Fruit fly (Drosophila melanogaster) whole organism, embryonic: ENCODE data around the gene APC4.

Source experiments
- CG10321 ChIP-seq: fragments of 200-800 bp; sonication (Bioruptor generic); IDR thresholded peaks from 2 replicates; pipeline ENCODE4 v1.3.6; 2022; ENCODE audit warnings: missing biosample characterization, missing genetic modification characterization
- CG10543 ChIP-seq: fragments of 200-800 bp; sonication (Bioruptor generic); optimal IDR thresholded peaks from 3 replicates; lab custom pipeline; 2017; ENCODE audit warnings: missing biosample characterization, mild to moderate bottlenecking, missing genetic modification characterization, moderate library complexity
- CG12659 ChIP-seq: fragments of 200-800 bp; sonication (Bioruptor generic); optimal IDR thresholded peaks from 3 replicates; lab custom pipeline; 2017; ENCODE audit warnings: mild to moderate bottlenecking, missing biosample characterization, missing genetic modification reagents, missing genetic modification characterization
- CG14710 ChIP-seq: fragments of 200-800 bp; sonication (Bioruptor generic); optimal IDR thresholded peaks from 3 replicates; lab custom pipeline; 2019; ENCODE audit warnings: missing biosample characterization, mild to moderate bottlenecking, missing genetic modification characterization, moderate library complexity
- CG15269 ChIP-seq: fragments of 200-800 bp; sonication (Bioruptor generic); optimal IDR thresholded peaks from 2 replicates; lab custom pipeline; 2018; ENCODE audit warnings: missing biosample characterization, mild to moderate bottlenecking, missing genetic modification characterization, moderate library complexity
- CG1603 ChIP-seq: fragments of 200-800 bp; sonication (Bioruptor generic); optimal IDR thresholded peaks from 2 replicates; lab custom pipeline; 2019; ENCODE audit warnings: missing biosample characterization, mild to moderate bottlenecking, missing genetic modification characterization, moderate library complexity
- CG2678 ChIP-seq: fragments of 200-800 bp; sonication (Bioruptor generic); optimal IDR thresholded peaks from 3 replicates; lab custom pipeline; 2019; ENCODE audit warnings: missing biosample characterization, mild to moderate bottlenecking, missing genetic modification characterization, moderate library complexity
- CG30403 ChIP-seq: fragments of 200-800 bp; sonication (Bioruptor generic); optimal IDR thresholded peaks from 3 replicates; lab custom pipeline; 2016; ENCODE audit warnings: missing biosample characterization, missing genetic modification characterization
- CG34376 ChIP-seq: fragments of 200-800 bp; sonication (Bioruptor generic); optimal IDR thresholded peaks from 2 replicates; lab custom pipeline; 2018; ENCODE audit warnings: missing biosample characterization, mild to moderate bottlenecking, missing genetic modification characterization
- CG4707 ChIP-seq: fragments of 200-800 bp; sonication (Bioruptor generic); optimal IDR thresholded peaks from 2 replicates; lab custom pipeline; 2018; ENCODE audit warnings: missing biosample characterization, mild to moderate bottlenecking, missing genetic modification characterization, moderate library complexity
- CG9727 ChIP-seq: fragments of 200-800 bp; sonication (Bioruptor generic); optimal IDR thresholded peaks from 3 replicates; lab custom pipeline; 2017; ENCODE audit warnings: missing biosample characterization, mild to moderate bottlenecking, missing genetic modification characterization
- CoRest ChIP-seq: fragments of 200-800 bp; sonication (Bioruptor generic); optimal IDR thresholded peaks from 3 replicates; lab custom pipeline; 2018; ENCODE audit warnings: missing biosample characterization, mild to moderate bottlenecking, missing genetic modification characterization, moderate library complexity
- E2f2 ChIP-seq: fragments of 200-800 bp; sonication (Bioruptor generic); IDR thresholded peaks from 2 replicates; pipeline ENCODE4 v1.3.6; 2022; ENCODE audit warnings: missing biosample characterization, missing genetic modification characterization
- Hand ChIP-seq: fragments of 200-800 bp; sonication (Bioruptor generic); optimal IDR thresholded peaks from 2 replicates; lab custom pipeline; 2017; ENCODE audit warnings: mild to moderate bottlenecking, missing biosample characterization, missing genetic modification reagents, missing genetic modification characterization
- Hr78 ChIP-seq, 2 experiments: fragments of 200-800 bp in 1 of 2; fragments of >200 bp in 1 of 2; sonication (Bioruptor generic) in 1 of 2; optimal IDR thresholded peaks; 2 replicates each; lab custom pipeline; 2017 to 2019; ENCODE audit warnings: missing biosample characterization in 2 of 2, missing genetic modification characterization in 2 of 2, mild to moderate bottlenecking in 1 of 2, moderate library complexity in 1 of 2
- Hsf ChIP-seq: fragments of 200-800 bp; sonication (Bioruptor generic); optimal IDR thresholded peaks from 3 replicates; lab custom pipeline; 2016; ENCODE audit warnings: missing biosample characterization, missing genetic modification characterization
- Lhr ChIP-seq: fragments of 200-800 bp; sonication (Bioruptor generic); optimal IDR thresholded peaks from 3 replicates; lab custom pipeline; 2017; ENCODE audit warnings: mild to moderate bottlenecking, missing biosample characterization, missing genetic modification reagents, missing genetic modification characterization
- Lim3 ChIP-seq: fragments of 200-800 bp; sonication (Bioruptor generic); IDR thresholded peaks from 2 replicates; pipeline ENCODE4 v1.3.6; 2022; ENCODE audit warnings: missing biosample characterization, missing genetic modification characterization
- Mrtf ChIP-seq: fragments of 200-800 bp; sonication (Bioruptor generic); IDR thresholded peaks from 3 replicates; pipeline ENCODE4 v1.3.6; 2022; ENCODE audit warnings: missing biosample characterization, missing genetic modification characterization
- NfI ChIP-seq: fragments of 200-800 bp; sonication (Bioruptor generic); optimal IDR thresholded peaks from 3 replicates; lab custom pipeline; 2018; ENCODE audit warnings: missing biosample characterization, mild to moderate bottlenecking, missing genetic modification characterization, moderate library complexity
- Sry-β ChIP-seq: fragments of 200-800 bp; sonication (Bioruptor generic); optimal IDR thresholded peaks from 2 replicates; lab custom pipeline; 2018; ENCODE audit warnings: missing biosample characterization, mild to moderate bottlenecking, missing genetic modification characterization, moderate library complexity
- Stat92E ChIP-seq, 3 experiments: fragments of >200 bp in 2 of 3; fragments of 200-800 bp in 1 of 3; sonication (Bioruptor generic) in 1 of 3; optimal IDR thresholded peaks; 2 replicates each; lab custom pipeline; 2017 to 2019; ENCODE audit warnings: missing biosample characterization in 3 of 3, missing genetic modification characterization in 3 of 3, mild to moderate bottlenecking in 1 of 3, moderate library complexity in 1 of 3
- Trl ChIP-seq, 3 experiments: fragments of >200 bp in 2 of 3; fragments of 200-800 bp in 1 of 3; sonication (Bioruptor generic) in 1 of 3; optimal IDR thresholded peaks; 2 replicates in 1 of 3; 3 replicates in 2 of 3; lab custom pipeline; 2016 to 2017; ENCODE audit warnings: missing biosample characterization in 1 of 3, missing genetic modification characterization in 1 of 3
- br ChIP-seq: fragments of >200 bp; optimal IDR thresholded peaks from 2 replicates; lab custom pipeline; 2017
- cato ChIP-seq: fragments of 200-800 bp; sonication (Bioruptor generic); optimal IDR thresholded peaks from 2 replicates; lab custom pipeline; 2016; ENCODE audit warnings: missing biosample characterization, missing genetic modification characterization, borderline replicate concordance
- caup ChIP-seq: fragments of 200-800 bp; sonication (Bioruptor generic); optimal IDR thresholded peaks from 3 replicates; lab custom pipeline; 2017; ENCODE audit warnings: missing biosample characterization, mild to moderate bottlenecking, missing genetic modification characterization, moderate library complexity; ENCODE audit not compliant: severe bottlenecking
- chm ChIP-seq: fragments of 200-800 bp; sonication (Bioruptor generic); IDR thresholded peaks from 2 replicates; pipeline ENCODE4 v1.3.6; 2022; ENCODE audit warnings: missing biosample characterization, missing genetic modification characterization
- danr ChIP-seq: fragments of 200-800 bp; sonication (Bioruptor generic); IDR thresholded peaks from 2 replicates; pipeline ENCODE4 v1.3.6; 2022; ENCODE audit warnings: missing biosample characterization, missing genetic modification characterization
- dmrt99B ChIP-seq: fragments of 200-800 bp; sonication (Bioruptor generic); optimal IDR thresholded peaks from 2 replicates; lab custom pipeline; 2018; ENCODE audit warnings: missing biosample characterization, mild to moderate bottlenecking, missing genetic modification characterization, moderate library complexity
- dysf ChIP-seq: fragments of 200-800 bp; sonication (Bioruptor generic); IDR thresholded peaks from 3 replicates; pipeline ENCODE4 v1.3.6; 2022; ENCODE audit warnings: missing biosample characterization, missing genetic modification characterization
- gem ChIP-seq: fragments of 200-800 bp; sonication (Bioruptor generic); optimal IDR thresholded peaks from 2 replicates; lab custom pipeline; 2019; ENCODE audit warnings: missing biosample characterization, mild to moderate bottlenecking, missing genetic modification characterization, moderate library complexity
- kni ChIP-seq: fragments of 200-800 bp; sonication (Bioruptor generic); optimal IDR thresholded peaks from 3 replicates; lab custom pipeline; 2017; ENCODE audit warnings: mild to moderate bottlenecking, missing biosample characterization, missing genetic modification reagents, missing genetic modification characterization
- lbe ChIP-seq: fragments of 200-800 bp; sonication (Bioruptor generic); optimal IDR thresholded peaks from 2 replicates; lab custom pipeline; 2016; ENCODE audit warnings: missing biosample characterization, mild to moderate bottlenecking, missing genetic modification characterization
- lov ChIP-seq, 2 experiments: fragments of 200-800 bp in 1 of 2; fragments of >200 bp in 1 of 2; sonication (Bioruptor generic) in 1 of 2; IDR thresholded peaks in 1 of 2; optimal IDR thresholded peaks in 1 of 2; 2 replicates in 1 of 2; 3 replicates in 1 of 2; pipeline versions ENCODE4 v1.3.6 to Lab custom; 2017 to 2022; ENCODE audit warnings: missing biosample characterization in 1 of 2, missing genetic modification characterization in 1 of 2
- nau ChIP-seq: fragments of 200-800 bp; sonication (Bioruptor generic); optimal IDR thresholded peaks from 3 replicates; lab custom pipeline; 2017; ENCODE audit warnings: missing biosample characterization, mild to moderate bottlenecking, missing genetic modification characterization, missing genetic modification reagents
- nerfin-1 ChIP-seq: fragments of 200-800 bp; sonication (Bioruptor generic); optimal IDR thresholded peaks from 3 replicates; lab custom pipeline; 2019; ENCODE audit warnings: missing biosample characterization, mild to moderate bottlenecking, missing genetic modification characterization, moderate library complexity
- nom ChIP-seq: fragments of 200-800 bp; sonication (Bioruptor generic); optimal IDR thresholded peaks from 2 replicates; lab custom pipeline; 2017; ENCODE audit warnings: missing biosample characterization, missing genetic modification characterization, mild to moderate bottlenecking, moderate library complexity, missing genetic modification reagents
- row ChIP-seq: fragments of 200-800 bp; sonication (Bioruptor generic); IDR thresholded peaks from 3 replicates; pipeline ENCODE4 v1.3.6; 2022; ENCODE audit warnings: missing biosample characterization, missing genetic modification characterization
- sc ChIP-seq, 3 experiments: fragments of >200 bp in 2 of 3; fragments of 200-800 bp in 1 of 3; sonication (Bioruptor generic) in 1 of 3; optimal IDR thresholded peaks; 2 replicates in 2 of 3; 3 replicates in 1 of 3; lab custom pipeline; 2017; ENCODE audit warnings: mild to moderate bottlenecking in 1 of 3, missing biosample characterization in 1 of 3, missing genetic modification characterization in 1 of 3, missing genetic modification reagents in 1 of 3
- sens ChIP-seq: fragments of 200-800 bp; sonication (Bioruptor generic); peaks from one replicate; lab custom pipeline; 2016; ENCODE audit warnings: missing biosample characterization, missing genetic modification characterization
- sens-2 ChIP-seq: fragments of 200-800 bp; sonication (Bioruptor generic); IDR thresholded peaks from 2 replicates; pipeline ENCODE4 v1.3.6; 2022; ENCODE audit warnings: missing biosample characterization, missing genetic modification characterization
- shn ChIP-seq: fragments of 200-800 bp; sonication (Bioruptor generic); optimal IDR thresholded peaks from 3 replicates; lab custom pipeline; 2016; ENCODE audit warnings: missing biosample characterization, missing genetic modification characterization
- stwl ChIP-seq: fragments of 200-800 bp; sonication (Bioruptor generic); optimal IDR thresholded peaks from 3 replicates; lab custom pipeline; 2018; ENCODE audit warnings: missing biosample characterization, mild to moderate bottlenecking, missing genetic modification characterization, moderate library complexity
- tap ChIP-seq: fragments of 200-800 bp; optimal IDR thresholded peaks from 3 replicates; lab custom pipeline; 2019; ENCODE audit warnings: missing biosample characterization, mild to moderate bottlenecking, missing genetic modification characterization, moderate library complexity
- twi ChIP-seq: fragments of 200-800 bp; optimal IDR thresholded peaks from 2 replicates; lab custom pipeline; 2019; ENCODE audit warnings: missing biosample characterization, mild to moderate bottlenecking, missing genetic modification characterization, moderate library complexity
- unpg ChIP-seq: fragments of 200-800 bp; sonication (Bioruptor generic); optimal IDR thresholded peaks from 3 replicates; lab custom pipeline; 2018; ENCODE audit warnings: missing biosample characterization, mild to moderate bottlenecking, missing genetic modification characterization, moderate library complexity
- yki ChIP-seq: fragments of >200 bp; optimal IDR thresholded peaks from 3 replicates; lab custom pipeline; 2018

The APC4 gene

DNA sequence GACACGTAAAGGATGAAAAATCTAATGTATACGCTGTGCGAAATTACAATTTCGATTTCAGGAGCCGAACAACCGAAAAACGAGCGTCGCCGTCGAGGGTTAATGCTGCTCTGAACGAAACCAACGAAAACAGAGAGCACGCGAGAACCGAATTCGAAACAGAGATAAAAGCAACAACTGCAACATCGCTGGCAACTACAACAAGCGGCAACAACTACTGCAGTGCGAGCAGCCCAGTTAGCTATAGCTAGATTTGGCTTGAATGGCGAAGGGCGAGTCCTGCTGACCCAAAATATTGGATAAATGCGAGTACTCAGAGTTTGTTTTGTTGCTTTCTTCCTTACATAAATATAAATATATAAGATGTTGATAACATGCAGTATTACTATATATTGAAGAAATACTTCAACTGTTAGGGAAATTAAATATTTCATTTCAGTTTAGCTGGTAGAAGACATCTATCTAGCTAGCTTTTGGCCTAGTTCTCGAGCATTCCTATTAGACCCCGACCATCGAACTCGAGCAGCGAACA is 52.3 kb downstream of the APC4 start, which contains the start of gene fend:
Gene fend (minus strand): TSS at position 178 of the 532 bp plus-strand sequence.
- TF ChIP-seq Stat92E (GFP tag; optimal IDR thresholded peaks at IDR 0.05; lab: Kevin White, UChicago) (peak in 1 of 3 experiments; percentile 60), CG9727 (GFP tag; lab: Kevin White, UChicago) (peak; percentile 43), twi (peak; percentile 41), chm (peak; percentile 56; the same call in 1 of the 2 replicates), gem (peak; percentile 57), lov (optimal IDR thresholded peaks at IDR 0.05; lab: Kevin White, UChicago) (peak; percentile 51), lov (GFP tag; IDR thresholded peaks at IDR 0.05; lab: Robert Waterston, UW) (0 out of 3 replicates have a peak, but pooled peaks have one; percentile 5), CG34376 (GFP tag; lab: Kevin White, UChicago) (peak; percentile 37), NfI (GFP tag; lab: Kevin White, UChicago) (peak; percentile 44), br (lab: Kevin White, UChicago) (no peak), Lhr (GFP tag; lab: Kevin White, UChicago) (peak; percentile 14), nau (GFP tag; lab: Kevin White, UChicago) (peak; percentile 18), CG12659 (GFP tag; lab: Kevin White, UChicago) (peak; percentile 43), CG10321 (GFP tag; lab: Robert Waterston, UW) (no peak), CG14710 (tag; lab: Kevin White, UChicago) (peak; percentile 47), Lim3 (GFP tag; lab: Robert Waterston, UW) (no peak), dysf (GFP tag; lab: Robert Waterston, UW) (peak; percentile 49; the same call in 1 of the 3 replicates), stwl (tag; lab: Kevin White, UChicago) (no peak), unpg (GFP tag; lab: Kevin White, UChicago) (peak; percentile 10), kni (GFP tag; lab: Kevin White, UChicago) (peak; percentile 98), shn (GFP tag; lab: Kevin White, UChicago) (no peak), Sry-β (peak; percentile 98), CG10543 (GFP tag; lab: Kevin White, UChicago) (peak; percentile 50), Hr78 (GFP tag; optimal IDR thresholded peaks at IDR 0.05; lab: Kevin White, UChicago) (peak in 1 of 2 experiments; percentile 25), CG1603 (tag; lab: Kevin White, UChicago) (peak; percentile 1), Mrtf (no peak), sens-2 (GFP tag; lab: Robert Waterston, UW) (no peak), tap (tag; lab: Kevin White, UChicago) (peak; percentile 45), CG4707 (GFP tag; lab: Kevin White, UChicago) (no peak), Trl (optimal IDR thresholded peaks at IDR 0.05; lab: Kevin White, UChicago) (peak; percentile 5 to 43), Trl (GFP tag; optimal IDR thresholded peaks at IDR 0.05; lab: Kevin White, UChicago) (no peak), yki (lab: Kevin White, UChicago) (no peak), E2f2 (GFP tag; lab: Robert Waterston, UW) (peak; percentile 21; the same call in 1 of the 2 replicates), danr (GFP tag; lab: Robert Waterston, UW) (no peak), CG30403 (peak; percentile 52), row (peak; percentile 94), cato (GFP tag; lab: Kevin White, UChicago) (no peak), caup (GFP tag; lab: Kevin White, UChicago) (peak; percentile 23), dmrt99B (tag; lab: Kevin White, UChicago) (peak; percentile 53), Hand (GFP tag; lab: Kevin White, UChicago) (peak; percentile 0), CG15269 (tag; lab: Kevin White, UChicago) (peak; percentile 57), nerfin-1 (tag; lab: Kevin White, UChicago) (peak; percentile 35), Hsf (GFP tag; lab: Kevin White, UChicago) (peak; percentile 4), CG2678 (tag; lab: Kevin White, UChicago) (peak; percentile 67), sens (GFP tag; lab: Kevin White, UChicago) (peak; percentile 77), CoRest (tag; lab: Kevin White, UChicago) (peak; percentile 60), sc (optimal IDR thresholded peaks at IDR 0.05; lab: Kevin White, UChicago) (no peak), sc (GFP tag; optimal IDR thresholded peaks at IDR 0.05; lab: Kevin White, UChicago) (no peak), nom (GFP tag; lab: Kevin White, UChicago) (peak; percentile 27), lbe (GFP tag; lab: Kevin White, UChicago) (no peak)
